Fruit fly (Drosophila melanogaster) whole organism, prepupa: ENCODE data around the gene Sms.

ENCODE experiments used
- Blimp-1 ChIP-seq: fragments of 200-800 bp; sonication (Bioruptor generic); optimal IDR thresholded peaks from 3 replicates; lab custom pipeline; 2017; ENCODE audit warnings: missing biosample characterization, missing genetic modification characterization, mild to moderate bottlenecking, moderate library complexity, missing genetic modification reagents
- CG10631 ChIP-seq: fragments of 200-800 bp; sonication (Bioruptor generic); optimal IDR thresholded peaks from 2 replicates; lab custom pipeline; 2016; ENCODE audit warnings: missing biosample characterization, missing genetic modification characterization
- CG10669 ChIP-seq: fragments of 200-800 bp; sonication (Bioruptor generic); optimal IDR thresholded peaks from 3 replicates; lab custom pipeline; 2018; ENCODE audit warnings: missing biosample characterization, mild to moderate bottlenecking, missing genetic modification characterization, moderate library complexity
- CG11294 ChIP-seq: fragments of 200-800 bp; sonication (Bioruptor generic); IDR thresholded peaks from 2 replicates; pipeline ENCODE4 v1.3.6; 2022; ENCODE audit warnings: missing biosample characterization, missing genetic modification characterization
- CG11762 ChIP-seq: fragments of 200-800 bp; sonication (Bioruptor generic); optimal IDR thresholded peaks from 3 replicates; lab custom pipeline; 2016; ENCODE audit warnings: missing biosample characterization, missing genetic modification characterization; ENCODE audit not compliant: insufficient read depth
- CG11902 ChIP-seq: fragments of 200-800 bp; sonication (Bioruptor generic); optimal IDR thresholded peaks from 3 replicates; lab custom pipeline; 2016; ENCODE audit warnings: missing biosample characterization, missing genetic modification characterization
- CG15336 ChIP-seq: fragments of 200-800 bp; sonication (Bioruptor generic); IDR thresholded peaks from 2 replicates; pipeline ENCODE4 v1.3.6; 2022; ENCODE audit warnings: missing biosample characterization, missing genetic modification characterization
- CG1621 ChIP-seq: fragments of 200-800 bp; sonication (Bioruptor generic); optimal IDR thresholded peaks from 3 replicates; lab custom pipeline; 2018; ENCODE audit warnings: missing biosample characterization, mild to moderate bottlenecking, missing genetic modification characterization
- CG16779 ChIP-seq: fragments of 200-800 bp; sonication (Bioruptor generic); optimal IDR thresholded peaks from 3 replicates; lab custom pipeline; 2017; ENCODE audit warnings: missing biosample characterization, mild to moderate bottlenecking, missing genetic modification characterization
- CG3032 ChIP-seq: fragments of 200-800 bp; optimal IDR thresholded peaks from 2 replicates; lab custom pipeline; 2019; ENCODE audit warnings: missing biosample characterization, mild to moderate bottlenecking, missing genetic modification characterization, moderate library complexity
- CG31627 ChIP-seq: fragments of 200-800 bp; sonication (Bioruptor generic); optimal IDR thresholded peaks from 3 replicates; lab custom pipeline; 2016; ENCODE audit warnings: missing biosample characterization, missing genetic modification characterization
- CG32006 ChIP-seq: fragments of 200-800 bp; sonication (Bioruptor generic); optimal IDR thresholded peaks from 3 replicates; lab custom pipeline; 2017; ENCODE audit warnings: missing biosample characterization, mild to moderate bottlenecking, missing genetic modification characterization
- CG34406 ChIP-seq: fragments of 200-800 bp; sonication (Bioruptor generic); optimal IDR thresholded peaks from 3 replicates; lab custom pipeline; 2016; ENCODE audit warnings: missing biosample characterization, missing genetic modification characterization
- CG4318 ChIP-seq: fragments of 200-800 bp; sonication (Bioruptor generic); optimal IDR thresholded peaks from 3 replicates; lab custom pipeline; 2017; ENCODE audit warnings: missing biosample characterization, mild to moderate bottlenecking, missing genetic modification characterization
- CG6276 ChIP-seq: fragments of 200-800 bp; sonication (Bioruptor generic); optimal IDR thresholded peaks from 2 replicates; lab custom pipeline; 2017; ENCODE audit warnings: missing biosample characterization, mild to moderate bottlenecking, missing genetic modification characterization
- CG6792 ChIP-seq: fragments of 200-800 bp; sonication (Bioruptor generic); optimal IDR thresholded peaks from 3 replicates; lab custom pipeline; 2016; ENCODE audit warnings: missing biosample characterization, missing genetic modification characterization
- CG6854 ChIP-seq: fragments of 200-800 bp; sonication (Bioruptor generic); optimal IDR thresholded peaks from 2 replicates; lab custom pipeline; 2017; ENCODE audit warnings: missing biosample characterization, mild to moderate bottlenecking, missing genetic modification characterization
- CG8119 ChIP-seq: fragments of 200-800 bp; sonication (Bioruptor generic); IDR thresholded peaks from 3 replicates; pipeline ENCODE4 v1.3.6; 2022; ENCODE audit warnings: missing biosample characterization, missing genetic modification characterization
- CG8319 ChIP-seq: fragments of 200-800 bp; sonication (Bioruptor generic); optimal IDR thresholded peaks from 3 replicates; lab custom pipeline; 2016; ENCODE audit warnings: missing biosample characterization, missing genetic modification characterization
- CG8632 ChIP-seq: fragments of 200-800 bp; sonication (Bioruptor generic); optimal IDR thresholded peaks from 3 replicates; lab custom pipeline; 2016; ENCODE audit warnings: missing biosample characterization, missing genetic modification characterization
- Eip75B ChIP-seq: fragments of 200-800 bp; sonication (Bioruptor generic); optimal IDR thresholded peaks from 3 replicates; lab custom pipeline; 2016; ENCODE audit warnings: missing biosample characterization, missing genetic modification characterization
- Eip78C ChIP-seq: fragments of 200-800 bp; sonication (Bioruptor generic); peaks from one replicate; lab custom pipeline; 2016; ENCODE audit warnings: missing biosample characterization, missing genetic modification characterization
- Ets21C ChIP-seq: fragments of 200-800 bp; sonication (Bioruptor generic); optimal IDR thresholded peaks from 3 replicates; lab custom pipeline; 2016; ENCODE audit warnings: missing biosample characterization, missing genetic modification characterization
- Ets96B ChIP-seq: fragments of 200-800 bp; optimal IDR thresholded peaks from 2 replicates; lab custom pipeline; 2019; ENCODE audit warnings: missing biosample characterization, mild to moderate bottlenecking, missing genetic modification characterization, moderate library complexity
- Hr39 ChIP-seq: fragments of 200-800 bp; sonication (Bioruptor generic); optimal IDR thresholded peaks from 2 replicates; lab custom pipeline; 2016; ENCODE audit warnings: missing biosample characterization, missing genetic modification characterization
- Hr4 ChIP-seq: fragments of 200-800 bp; sonication (Bioruptor generic); optimal IDR thresholded peaks from 3 replicates; lab custom pipeline; 2016; ENCODE audit warnings: missing biosample characterization, missing genetic modification characterization
- Met ChIP-seq: fragments of 200-800 bp; sonication (Bioruptor generic); optimal IDR thresholded peaks from 3 replicates; lab custom pipeline; 2016; ENCODE audit warnings: missing biosample characterization, missing genetic modification characterization
- Smox ChIP-seq: fragments of 200-800 bp; sonication (Bioruptor generic); optimal IDR thresholded peaks from 3 replicates; lab custom pipeline; 2016; ENCODE audit warnings: missing biosample characterization, missing genetic modification characterization
- achi ChIP-seq: fragments of 200-800 bp; sonication (Bioruptor generic); optimal IDR thresholded peaks from 3 replicates; lab custom pipeline; 2016; ENCODE audit warnings: missing biosample characterization, missing genetic modification characterization
- dac ChIP-seq: fragments of 200-800 bp; sonication (Bioruptor generic); optimal IDR thresholded peaks from 2 replicates; lab custom pipeline; 2017; ENCODE audit warnings: missing biosample characterization, mild to moderate bottlenecking, missing genetic modification characterization
- dsx ChIP-seq: fragments of 200-800 bp; optimal IDR thresholded peaks from 3 replicates; lab custom pipeline; 2019; ENCODE audit warnings: missing biosample characterization, mild to moderate bottlenecking, missing genetic modification characterization, moderate library complexity; ENCODE audit not compliant: poor library complexity, severe bottlenecking
- esn ChIP-seq: fragments of 200-800 bp; sonication (Bioruptor generic); optimal IDR thresholded peaks from 2 replicates; lab custom pipeline; 2016; ENCODE audit warnings: missing biosample characterization, mild to moderate bottlenecking, missing genetic modification characterization, moderate library complexity
- fkh ChIP-seq: fragments of 200-800 bp; sonication (Bioruptor generic); optimal IDR thresholded peaks from 3 replicates; lab custom pipeline; 2017; ENCODE audit warnings: missing biosample characterization, mild to moderate bottlenecking, missing genetic modification characterization, moderate library complexity
- lz ChIP-seq: fragments of 200-800 bp; sonication (Bioruptor generic); optimal IDR thresholded peaks from 3 replicates; lab custom pipeline; 2016; ENCODE audit warnings: missing biosample characterization, missing genetic modification characterization
- pdm3 ChIP-seq: fragments of 200-800 bp; sonication (Bioruptor generic); optimal IDR thresholded peaks from 3 replicates; lab custom pipeline; 2016; ENCODE audit warnings: missing biosample characterization, missing genetic modification characterization
- salr ChIP-seq, 2 experiments: fragments of 200-800 bp; sonication (Bioruptor generic); optimal IDR thresholded peaks; 3 replicates each; lab custom pipeline; 2016 to 2018; ENCODE audit warnings: missing biosample characterization in 2 of 2, missing genetic modification characterization in 2 of 2, mild to moderate bottlenecking in 1 of 2
- ss ChIP-seq, 2 experiments: fragments of 200-800 bp; sonication (Bioruptor generic); optimal IDR thresholded peaks; 2 replicates in 1 of 2; 3 replicates in 1 of 2; lab custom pipeline; 2017 to 2018; ENCODE audit warnings: mild to moderate bottlenecking in 2 of 2, missing biosample characterization in 2 of 2, missing genetic modification characterization in 2 of 2, moderate library complexity in 1 of 2
- svp ChIP-seq: fragments of 200-800 bp; sonication (Bioruptor generic); peaks from one replicate; lab custom pipeline; 2016; ENCODE audit warnings: missing biosample characterization, missing genetic modification characterization
- topi ChIP-seq: fragments of 200-800 bp; sonication (Bioruptor generic); optimal IDR thresholded peaks from 3 replicates; lab custom pipeline; 2016; ENCODE audit warnings: missing biosample characterization, missing genetic modification characterization
- vri ChIP-seq: fragments of 200-800 bp; sonication (Bioruptor generic); optimal IDR thresholded peaks from 3 replicates; lab custom pipeline; 2016; ENCODE audit warnings: missing biosample characterization, mild to moderate bottlenecking, missing genetic modification characterization

Sms gene

DNA sequence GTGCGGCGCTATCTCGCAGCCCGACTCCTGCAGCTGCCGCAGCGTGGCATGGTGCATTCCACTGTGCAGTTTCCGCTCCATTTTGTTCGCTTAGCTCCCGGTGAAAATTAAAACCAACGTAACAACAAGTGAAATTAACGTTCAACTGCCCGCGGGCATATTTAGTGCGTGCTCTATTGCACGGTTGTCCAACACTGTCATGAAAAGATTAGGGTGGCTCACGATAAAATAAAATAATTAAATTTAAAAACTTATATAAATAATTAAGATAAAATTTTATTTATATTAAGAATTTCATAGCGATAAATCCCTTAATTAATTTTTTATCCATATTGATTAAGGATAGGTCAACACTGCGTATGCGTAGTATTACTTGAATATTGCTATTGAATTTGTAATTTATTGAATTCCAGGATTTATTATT, 5.8 kb downstream of the Sms start, which contains the start of gene Pbgs (continued):
- peak; percentile 25 for TF ChIP-seq esn (GFP tag; lab: Kevin White, UChicago)
- TF ChIP-seq Ets96B: peak; percentile 49
- no peak for TF ChIP-seq CG4318
- no peak for TF ChIP-seq CG11294
- peak; percentile 7 to 21 for TF ChIP-seq ss (GFP tag; optimal IDR thresholded peaks at IDR 0.05; lab: Kevin White, UChicago)
- peak; percentile 61 for TF ChIP-seq CG3032
- no peak for TF ChIP-seq CG16779 (tag; lab: Kevin White, UChicago)
- peak; percentile 27; the same call in 1 of the 3 replicates for TF ChIP-seq CG8119 (GFP tag; lab: Robert Waterston, UW)
- no peak for TF ChIP-seq vri
- no peak for TF ChIP-seq achi (GFP tag; lab: Kevin White, UChicago)
- TF ChIP-seq dsx (GFP tag; lab: Kevin White, UChicago): peak; percentile 47

dm6 chr3L:12269867-12270266, 7.2 kb downstream of the Sms start:
- TF ChIP-seq Blimp-1 (no peak), CG4318 (no peak), Met (GFP tag; lab: Kevin White, UChicago) (peak; percentile 7), CG11294 (no peak), svp (no peak), Hr39 (GFP tag; lab: Kevin White, UChicago) (no peak), CG1621 (tag; lab: Kevin White, UChicago) (no peak), CG15336 (GFP tag; lab: Robert Waterston, UW) (peak; percentile 68), vri (peak; percentile 56), Ets21C (GFP tag; lab: Kevin White, UChicago) (no peak), Eip75B (GFP tag; lab: Kevin White, UChicago) (no peak), fkh (GFP tag; lab: Kevin White, UChicago) (no peak), CG8319 (no peak), esn (GFP tag; lab: Kevin White, UChicago) (peak; percentile 32), topi (GFP tag; lab: Kevin White, UChicago) (no peak), CG11762 (GFP tag; lab: Kevin White, UChicago) (no peak), Smox (GFP tag; lab: Kevin White, UChicago) (no peak), CG11902 (GFP tag; lab: Kevin White, UChicago) (no peak), CG8119 (GFP tag; lab: Robert Waterston, UW) (no peak)

DNA sequence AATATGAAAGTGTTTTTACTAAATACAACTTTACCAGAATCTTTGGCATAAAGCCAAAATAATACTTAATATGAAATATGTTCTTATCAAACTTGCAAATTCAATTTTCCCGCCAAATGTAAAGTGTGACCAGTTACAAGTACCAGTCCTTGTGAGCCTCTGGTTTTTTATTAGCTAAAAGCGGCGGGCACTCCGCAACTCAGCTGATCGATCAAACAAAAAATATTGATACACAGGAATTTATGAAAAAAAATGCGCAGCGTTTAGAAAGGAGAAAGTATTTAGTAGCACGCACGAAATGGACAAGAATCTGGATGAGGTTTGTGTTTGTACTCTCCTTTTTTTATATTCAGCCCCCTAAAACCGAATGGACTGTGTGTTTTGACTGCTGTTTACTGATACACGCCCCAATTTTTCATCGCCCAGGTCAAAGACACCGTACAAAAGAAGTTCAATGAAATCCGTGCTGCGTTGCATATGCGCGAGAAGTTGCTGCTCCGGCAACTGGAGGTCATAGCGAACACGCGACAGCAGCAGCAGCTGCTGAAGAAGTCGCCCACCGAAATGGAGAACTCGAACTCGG, 9.6 kb downstream of the Sms start, which contains the start of gene CG32100:
CG32100 (plus strand) TSS at position 197 of the 583 bp plus-strand sequence.
- TF ChIP-seq svp: peak; percentile 75
- TF ChIP-seq CG6276 (GFP tag; lab: Kevin White, UChicago): no peak
- no peak for TF ChIP-seq Blimp-1

- TF ChIP-seq fkh (GFP tag; lab: Kevin White, UChicago) (peak; percentile 15), CG10669 (peak; percentile 93), esn (GFP tag; lab: Kevin White, UChicago) (peak; percentile 89), CG8319 (peak; percentile 84), dac (GFP tag; lab: Kevin White, UChicago) (peak; percentile 82), pdm3 (GFP tag; lab: Kevin White, UChicago) (peak; percentile 92), Ets96B (peak; percentile 91), CG15336 (GFP tag; lab: Robert Waterston, UW) (peak; percentile 94), CG34406 (peak; percentile 92), CG3032 (peak; percentile 92), salr (GFP tag; optimal IDR thresholded peaks at IDR 0.05; lab: Kevin White, UChicago) (peak; percentile 62 to 94), CG6854 (GFP tag; lab: Kevin White, UChicago) (peak; percentile 66), CG11294 (peak; percentile 91), CG8632 (GFP tag; lab: Kevin White, UChicago) (peak; percentile 91), Smox (GFP tag; lab: Kevin White, UChicago) (peak; percentile 88), CG1621 (tag; lab: Kevin White, UChicago) (peak; percentile 93), CG11762 (GFP tag; lab: Kevin White, UChicago) (peak; percentile 86), CG8119 (GFP tag; lab: Robert Waterston, UW) (peak; percentile 92), Hr4 (GFP tag; lab: Kevin White, UChicago) (peak; percentile 91), lz (GFP tag; lab: Kevin White, UChicago) (peak; percentile 94), CG31627 (GFP tag; lab: Kevin White, UChicago) (peak; percentile 92), achi (GFP tag; lab: Kevin White, UChicago) (peak; percentile 90), Blimp-1 (peak; percentile 87), CG32006 (peak; percentile 93), CG10631 (GFP tag; lab: Kevin White, UChicago) (peak; percentile 90), Eip78C (GFP tag; lab: Kevin White, UChicago) (peak; percentile 98), CG6792 (peak; percentile 92)
These were observed 10.4 kb downstream of the Sms start, which contains the start of gene app for dm6 chr3L:12266343-12267287. TSS of gene app (minus strand) at chr3L:12266841.
